Worm (Caenorhabditis elegans) whole organism, L1 larva: Measurements from ENCODE around the gene best-17.

Experiments
- aly-2 ChIP-seq: fragments of 150-350 bp; optimal IDR thresholded peaks from 2 replicates; lab custom pipeline; 2014; ENCODE audit warnings: missing biosample characterization, missing genetic modification characterization
- dpl-1 ChIP-seq, 3 experiments: fragments of 150-350 bp in 2 of 3; sonication (generic microtip) in 1 of 3; optimal IDR thresholded peaks; 2 replicates each; lab custom pipeline; 2014 to 2017; ENCODE audit warnings: missing biosample characterization in 3 of 3, missing genetic modification characterization in 3 of 3, missing genetic modification reagents in 3 of 3
- fkh-4 ChIP-seq: sonication (generic microtip); optimal IDR thresholded peaks from 2 replicates; lab custom pipeline; 2016; ENCODE audit warnings: missing compliant biosample characterization, missing genetic modification characterization, borderline replicate concordance
- irx-1 ChIP-seq: sonication (generic microtip); optimal IDR thresholded peaks from 2 replicates; lab custom pipeline; 2016; ENCODE audit warnings: missing genetic modification characterization, missing compliant biosample characterization
- isw-1 ChIP-seq: fragments of 200-800 bp; sonication (Bioruptor generic); IDR thresholded peaks from 2 replicates; pipeline ENCODE4 v1.3.6; 2022; ENCODE audit warnings: missing genetic modification characterization, missing compliant biosample characterization
- nhr-20 ChIP-seq: sonication (generic microtip); optimal IDR thresholded peaks from 2 replicates; lab custom pipeline; 2016; ENCODE audit warnings: mild to moderate bottlenecking, missing genetic modification characterization, missing compliant biosample characterization
- nhr-76 ChIP-seq: sonication (generic microtip); optimal IDR thresholded peaks from 2 replicates; lab custom pipeline; 2017; ENCODE audit warnings: missing biosample characterization, missing genetic modification characterization
- pqm-1 ChIP-seq: sonication (generic microtip); optimal IDR thresholded peaks from 3 replicates; lab custom pipeline; 2017; ENCODE audit warnings: missing biosample characterization, missing genetic modification characterization
- unc-62 ChIP-seq: fragments of 150-350 bp; optimal IDR thresholded peaks from 2 replicates; lab custom pipeline; 2014; ENCODE audit warnings: missing biosample characterization, missing genetic modification reagents, missing genetic modification characterization
- unc-86 ChIP-seq: sonication (generic microtip); optimal IDR thresholded peaks from 2 replicates; lab custom pipeline; 2016; ENCODE audit warnings: missing genetic modification characterization, missing compliant biosample characterization

ce11 chrIII:641759-642158 lies 32.3 kb upstream of the best-17 start, which contains the start of gene W06E11.1:
- no peak for TF ChIP-seq irx-1 (tag; lab: Kevin White, UChicago)
- no peak for TF ChIP-seq fkh-4 (tag; lab: Kevin White, UChicago)
- no peak for TF ChIP-seq pqm-1 (tag; lab: Kevin White, UChicago)
- TF ChIP-seq nhr-20 (tag; lab: Kevin White, UChicago) = no peak
- TF ChIP-seq unc-62 (GFP tag; lab: Kevin White, UChicago) = no peak
- no peak for TF ChIP-seq isw-1 (GFP tag; lab: Robert Waterston, UW)
- TF ChIP-seq nhr-76 = no peak
- no peak for TF ChIP-seq unc-86 (tag; lab: Kevin White, UChicago)
- TF ChIP-seq aly-2 (tag; lab: Kevin White, UChicago) = no peak
- no peak for TF ChIP-seq dpl-1 (GFP tag; optimal IDR thresholded peaks at IDR 0.05; lab: Kevin White, UChicago)
